Worm (Caenorhabditis elegans) whole organism, midembryonic: Measurements from ENCODE around the gene hrpk-2.

Source experiments
- cog-1 ChIP-seq: sonication (generic microtip); optimal IDR thresholded peaks from 2 replicates; lab custom pipeline; 2016; ENCODE audit warnings: missing genetic modification characterization, missing compliant biosample characterization
- klf-2 ChIP-seq: fragments of 200-800 bp; sonication (Bioruptor generic); conservative IDR thresholded peaks from 2 replicates; pipeline ENCODE4 v1.3.6; 2022; ENCODE audit warnings: missing genetic modification reagents, missing genetic modification characterization, missing compliant biosample characterization
- med-1 ChIP-seq: sonication (generic microtip); optimal IDR thresholded peaks from 2 replicates; lab custom pipeline; 2017; ENCODE audit warnings: missing genetic modification characterization, mild to moderate bottlenecking, missing compliant biosample characterization, antibody characterized with exemption, missing genetic modification reagents; ENCODE audit not compliant: insufficient read depth
- ztf-23 ChIP-seq: fragments of 200-800 bp; sonication (Bioruptor generic); IDR thresholded peaks from 2 replicates; pipeline ENCODE4 v1.3.6; 2022; ENCODE audit warnings: missing genetic modification reagents, missing genetic modification characterization, missing compliant biosample characterization
- ztf-29 ChIP-seq: fragments of 200-800 bp; sonication (Bioruptor generic); IDR thresholded peaks from 2 replicates; pipeline ENCODE4 v1.3.6; 2022; ENCODE audit warnings: missing genetic modification reagents, missing genetic modification characterization, missing compliant biosample characterization

DNA sequence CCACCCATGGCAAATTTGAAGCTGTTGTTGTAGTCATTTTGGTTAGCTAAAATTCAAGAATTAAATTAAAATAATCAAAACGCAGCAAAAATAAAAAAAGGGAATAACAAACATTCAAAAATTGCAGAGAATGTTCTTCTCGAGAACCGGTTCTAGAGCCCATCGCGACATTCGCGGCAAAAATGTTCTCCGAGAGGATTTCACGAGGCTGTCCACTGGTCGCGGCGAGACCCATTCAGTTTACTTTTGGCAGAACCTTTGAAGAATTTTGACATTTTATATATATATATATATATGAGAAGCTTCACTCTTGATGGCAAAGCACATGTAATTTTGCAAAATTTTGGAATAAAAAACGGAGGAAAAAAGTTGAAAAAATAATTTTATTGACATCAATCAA, 42.6 kb downstream of the hrpk-2 start, which contains the start of gene F44B9.8:
- TF ChIP-seq cog-1 (tag; lab: Kevin White, UChicago) (no peak), ztf-23 (GFP tag; lab: Robert Waterston, UW) (no peak), klf-2 (GFP tag; lab: Robert Waterston, UW) (no peak), med-1 (GFP tag; lab: Kevin White, UChicago) (no peak), ztf-29 (GFP tag; lab: Robert Waterston, UW) (no peak)
